Fruit fly (Drosophila melanogaster): Measurements from ENCODE around the gene NSD.
A peak's percentile ranks its signal among the peaks of the same experiment; 100 is the strongest.

The NSD gene

DNA sequence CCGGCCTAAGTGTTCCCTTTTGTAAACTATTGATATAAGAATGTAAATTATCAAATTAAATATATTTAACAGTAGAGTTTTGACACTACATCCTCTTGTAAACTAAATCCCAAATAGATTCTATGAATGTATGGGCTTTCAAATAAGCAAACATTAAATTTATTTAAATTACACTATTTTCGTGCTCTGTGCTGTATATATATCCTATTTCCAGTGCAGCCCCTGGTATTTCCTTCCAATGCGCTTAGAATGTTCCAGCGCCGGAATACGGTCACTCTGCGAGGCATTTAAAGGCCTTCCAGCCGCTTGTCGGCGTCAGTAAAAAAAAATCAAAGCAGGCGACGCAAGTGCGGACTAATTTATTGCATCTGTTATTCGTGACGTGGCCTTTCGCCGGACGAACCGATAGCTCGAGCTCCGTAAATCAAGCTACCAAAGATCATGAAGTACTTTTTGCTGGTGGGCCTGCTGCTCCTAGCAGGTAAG is 10.8 kb upstream of the NSD start, which contains the start of gene Gp93 (continued):
- TF ChIP-seq CG6163 (GFP tag; IDR thresholded peaks at IDR 0.05) (peak; percentile 72), Eip75B (GFP tag; optimal IDR thresholded peaks at IDR 0.05) (peak; percentile 20), eg (GFP tag; IDR thresholded peaks at IDR 0.05) (peak; percentile 67; the same call in 2 of the 3 replicates), achi (GFP tag; optimal IDR thresholded peaks at IDR 0.05) (no peak), Hr38 (GFP tag; optimal IDR thresholded peaks at IDR 0.05) (no peak), Lpt (GFP tag; optimal IDR thresholded peaks at IDR 0.05) (peak; percentile 16), Blimp-1 (GFP tag; optimal IDR thresholded peaks at IDR 0.05) (no peak), Eip78C (GFP tag) (peak; percentile 90), CG4318 (GFP tag; optimal IDR thresholded peaks at IDR 0.05) (no peak), CG8319 (GFP tag; optimal IDR thresholded peaks at IDR 0.05) (no peak), spab (GFP tag; optimal IDR thresholded peaks at IDR 0.05) (no peak), Gug (GFP tag; IDR thresholded peaks at IDR 0.05) (peak; percentile 46), Sox14 (GFP tag; optimal IDR thresholded peaks at IDR 0.05) (peak; percentile 46), dac (GFP tag; optimal IDR thresholded peaks at IDR 0.05) (no peak), CG6276 (GFP tag; optimal IDR thresholded peaks at IDR 0.05) (no peak), Eip93F (GFP tag; optimal IDR thresholded peaks at IDR 0.05) (no peak), acj6 (GFP tag; optimal IDR thresholded peaks at IDR 0.05) (no peak), CG32006 (GFP tag; optimal IDR thresholded peaks at IDR 0.05) (peak; percentile 65), CG11762 (GFP tag; optimal IDR thresholded peaks at IDR 0.05; ENCODE audit: insufficient read depth) (no peak), dsx (GFP tag; optimal IDR thresholded peaks at IDR 0.05; ENCODE audit: poor library complexity, severe bottlenecking) (peak; percentile 29)

dm6 chr3R:27947682-27948245 is 10.1 kb upstream of the NSD start, which contains the start of gene mfrn:
Gene mfrn (minus strand): TSS chr3R:27948021.
- TF ChIP-seq CG6854 (GFP tag; optimal IDR thresholded peaks at IDR 0.05) (peak; percentile 7), Eip93F (GFP tag; optimal IDR thresholded peaks at IDR 0.05) (no peak)

dm6 chr3R:27946555-27947204 is 9.0 kb upstream of the NSD start:
- TF ChIP-seq CG6854 (GFP tag; optimal IDR thresholded peaks at IDR 0.05) (no peak), vri (GFP tag; optimal IDR thresholded peaks at IDR 0.05) (peak; percentile 75), Met (GFP tag; optimal IDR thresholded peaks at IDR 0.05) (no peak), Eip78C (GFP tag) (peak; percentile 33), CG10669 (GFP tag; optimal IDR thresholded peaks at IDR 0.05) (no peak), fkh (GFP tag; optimal IDR thresholded peaks at IDR 0.05) (peak; percentile 85)

DNA sequence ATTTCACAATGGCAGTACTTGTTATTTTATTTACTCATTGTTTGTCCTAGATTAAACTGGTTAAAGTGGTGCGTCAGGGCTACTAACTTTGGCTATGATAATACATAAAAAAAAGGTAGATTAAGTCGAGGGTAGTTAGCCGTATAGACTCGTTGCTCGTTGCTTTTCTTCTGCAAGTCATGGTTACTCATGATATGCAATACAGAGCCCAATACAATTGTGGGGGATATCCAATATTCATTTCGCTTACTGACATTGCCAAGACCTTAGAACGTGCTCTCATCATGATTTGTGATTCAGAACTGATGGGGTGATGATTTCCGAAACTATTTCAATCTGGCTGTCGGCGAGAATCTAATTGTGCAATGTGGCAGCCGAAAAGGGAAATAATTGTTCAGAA is 7.7 kb upstream of the NSD start:
- TF ChIP-seq CG31627 (GFP tag; optimal IDR thresholded peaks at IDR 0.05), result no peak
- TF ChIP-seq Eip78C (GFP tag), result peak; percentile 49
- TF ChIP-seq net (GFP tag; optimal IDR thresholded peaks at IDR 0.05), result no peak
- no peak for TF ChIP-seq CG11902 (GFP tag; optimal IDR thresholded peaks at IDR 0.05)
- no peak for TF ChIP-seq CG8632 (GFP tag; optimal IDR thresholded peaks at IDR 0.05)
- TF ChIP-seq fd59A (GFP tag; optimal IDR thresholded peaks at IDR 0.05), result no peak
- no peak for TF ChIP-seq Sox14 (GFP tag; optimal IDR thresholded peaks at IDR 0.05)
- TF ChIP-seq CG32006 (GFP tag; optimal IDR thresholded peaks at IDR 0.05), result no peak

- TF ChIP-seq CG1621 (tag; optimal IDR thresholded peaks at IDR 0.05), result no peak
- no peak for TF ChIP-seq acj6 (GFP tag; optimal IDR thresholded peaks at IDR 0.05)
- no peak for TF ChIP-seq Sox102F (GFP tag; optimal IDR thresholded peaks at IDR 0.05)
- no peak for TF ChIP-seq Met (GFP tag; optimal IDR thresholded peaks at IDR 0.05)
- TF ChIP-seq dsx (GFP tag; optimal IDR thresholded peaks at IDR 0.05; ENCODE audit: poor library complexity, severe bottlenecking), result no peak
- TF ChIP-seq CG11294 (GFP tag; IDR thresholded peaks at IDR 0.05), result no peak
- TF ChIP-seq CG16779 (tag; optimal IDR thresholded peaks at IDR 0.05), result no peak
- TF ChIP-seq topi (GFP tag; optimal IDR thresholded peaks at IDR 0.05), result no peak
- TF ChIP-seq net (GFP tag; optimal IDR thresholded peaks at IDR 0.05), result no peak
- TF ChIP-seq CG11902 (GFP tag; optimal IDR thresholded peaks at IDR 0.05), result no peak
- no peak for TF ChIP-seq Eip75B (GFP tag; optimal IDR thresholded peaks at IDR 0.05)
- no peak for TF ChIP-seq CG8632 (GFP tag; optimal IDR thresholded peaks at IDR 0.05)
Measured at dm6 chr3R:27931461-27931860, 6.2 kb downstream of the NSD start.

Measured in whole organism, prepupa.